Fruit fly (Drosophila melanogaster) whole organism: ENCODE measurements around the gene Pgd.

ENCODE experiments used
- CG8478 ChIP-seq: fragments of >200 bp; optimal IDR thresholded peaks from 2 replicates; lab custom pipeline; 2018; ENCODE audit warnings: inconsistent platforms
- Dll ChIP-seq: fragments of >200 bp; optimal IDR thresholded peaks from 2 replicates; lab custom pipeline; 2017

- no peak for TF ChIP-seq CG8478 (lab: Kevin White, UChicago)
- TF ChIP-seq Dll (lab: Kevin White, UChicago) = peak; percentile 64
Measured at dm6 chrX:2141159-2141853, 3.6 kb upstream of the Pgd start, which contains the start of gene D2hgdh.
